Worm (Caenorhabditis elegans): ENCODE measurements around the gene Y39B6A.42.

DNA sequence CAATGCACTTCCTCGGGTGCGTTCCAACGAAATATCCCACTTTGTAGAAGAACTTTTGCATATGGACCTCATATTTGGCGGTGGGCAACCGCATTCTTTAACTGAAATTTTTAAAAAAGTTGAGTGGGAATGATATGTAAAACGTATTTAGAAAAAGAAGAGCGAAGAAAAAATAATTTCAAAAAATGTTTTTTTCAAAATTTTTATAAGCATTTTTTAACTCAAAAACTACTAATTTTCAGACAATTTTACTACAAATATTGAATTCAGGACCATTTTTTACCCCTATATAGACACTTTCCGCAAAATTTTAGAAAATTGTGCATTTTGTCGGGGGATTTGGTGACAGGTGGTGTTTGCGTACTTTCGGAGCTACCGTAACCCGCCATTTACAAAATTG, 38.2 kb downstream of the Y39B6A.42 start, which contains the start of gene ptr-22:
- no peak for TF ChIP-seq ztf-29 (GFP tag; IDR thresholded peaks at IDR 0.05)
- TF ChIP-seq T22C8.4 (GFP tag; IDR thresholded peaks at IDR 0.05) = no peak
- TF ChIP-seq ref-1 (GFP tag; conservative IDR thresholded peaks at IDR 0.05) = no peak
